Fruit fly (Drosophila melanogaster): Measurements from ENCODE around the gene pb.
A peak's percentile ranks its signal among the peaks of the same experiment; 100 is the strongest.

pb gene

dm6 chr3R:6665117-6665654 is 76.7 kb downstream of the pb start (continued):
- TF ChIP-seq peb (GFP tag; IDR thresholded peaks at IDR 0.05) (no peak), gro (GFP tag; optimal IDR thresholded peaks at IDR 0.05) (no peak), CG17328 (GFP tag; IDR thresholded peaks at IDR 0.05) (peak; percentile 53), hbn (GFP tag; IDR thresholded peaks at IDR 0.05; ENCODE audit: partially characterized antibody) (no peak), pum (GFP tag; optimal IDR thresholded peaks at IDR 0.05) (no peak), jigr1 (GFP tag; IDR thresholded peaks at IDR 0.05) (no peak), Eip74EF (GFP tag; optimal IDR thresholded peaks at IDR 0.05) (no peak), CG4328 (GFP tag; optimal IDR thresholded peaks at IDR 0.05) (peak; percentile 6), Dbx (GFP tag; IDR thresholded peaks at IDR 0.05) (no peak), Lpt (GFP tag; optimal IDR thresholded peaks at IDR 0.05) (no peak), fd64A (GFP tag; optimal IDR thresholded peaks at IDR 0.05) (peak; percentile 61), CG10147 (GFP tag; optimal IDR thresholded peaks at IDR 0.05) (no peak), Stat92E (GFP tag; optimal IDR thresholded peaks at IDR 0.05) (no peak), BtbVII (GFP tag; optimal IDR thresholded peaks at IDR 0.05) (no peak), eve (GFP tag; optimal IDR thresholded peaks at IDR 0.05) (no peak), pzg (GFP tag; optimal IDR thresholded peaks at IDR 0.05) (no peak), CG18476 (GFP tag; optimal IDR thresholded peaks at IDR 0.05) (no peak), CG13894 (tag; optimal IDR thresholded peaks at IDR 0.05) (no peak), NfI (GFP tag; optimal IDR thresholded peaks at IDR 0.05) (no peak), CG14014 (GFP tag; IDR thresholded peaks at IDR 0.05) (no peak), CG12155 (GFP tag; optimal IDR thresholded peaks at IDR 0.05) (no peak), CG9932 (GFP tag; IDR thresholded peaks at IDR 0.05) (no peak), ara (GFP tag; IDR thresholded peaks at IDR 0.05) (peak; percentile 69), CG18011 (GFP tag; optimal IDR thresholded peaks at IDR 0.05) (no peak), chm (GFP tag; IDR thresholded peaks at IDR 0.05) (peak; percentile 54; the same call in 1 of the 2 replicates), Ets97D (GFP tag; optimal IDR thresholded peaks at IDR 0.05) (no peak), Chrac-16 (GFP tag; optimal IDR thresholded peaks at IDR 0.05) (no peak), zf30C (GFP tag; optimal IDR thresholded peaks at IDR 0.05) (no peak), CG32772 (GFP tag; IDR thresholded peaks at IDR 0.05) (no peak), sug (tag; optimal IDR thresholded peaks at IDR 0.05) (no peak), ato (GFP tag; IDR thresholded peaks at IDR 0.05; ENCODE audit: partially characterized antibody) (no peak), knrl (GFP tag; IDR thresholded peaks at IDR 0.05; ENCODE audit: partially characterized antibody) (no peak), Meics (GFP tag; optimal IDR thresholded peaks at IDR 0.05) (no peak), Optix (GFP tag; IDR thresholded peaks at IDR 0.05) (no peak), CG15073 (GFP tag; optimal IDR thresholded peaks at IDR 0.05) (no peak), slbo (GFP tag; IDR thresholded peaks at IDR 0.05) (no peak), HLHmδ (GFP tag; optimal IDR thresholded peaks at IDR 0.05) (peak; percentile 95), CG4854 (GFP tag; optimal IDR thresholded peaks at IDR 0.05) (no peak), sna (GFP tag; IDR thresholded peaks at IDR 0.05; ENCODE audit: partially characterized antibody) (no peak), cad (GFP tag; optimal IDR thresholded peaks at IDR 0.05) (no peak), CG14050 (GFP tag; IDR thresholded peaks at IDR 0.05) (no peak), Kr (GFP tag; optimal IDR thresholded peaks at IDR 0.05) (peak; percentile 57), CG3281 (GFP tag; optimal IDR thresholded peaks at IDR 0.05) (no peak), CG30431 (GFP tag; optimal IDR thresholded peaks at IDR 0.05) (peak; percentile 13), unc-4 (GFP tag; IDR thresholded peaks at IDR 0.05; ENCODE audit: partially characterized antibody) (no peak), CG12659 (GFP tag; optimal IDR thresholded peaks at IDR 0.05) (no peak), grn (GFP tag; optimal IDR thresholded peaks at IDR 0.05) (peak; percentile 69), klu (GFP tag; IDR thresholded peaks at IDR 0.05) (no peak), CG43689 (GFP tag; IDR thresholded peaks at IDR 0.05) (no peak), pho (GFP tag; optimal IDR thresholded peaks at IDR 0.05) (no peak), CG18599 (GFP tag; optimal IDR thresholded peaks at IDR 0.05) (no peak)

Measured in whole organism, embryonic.